Fruit fly (Drosophila melanogaster) whole organism, embryonic: Measurements from ENCODE around the gene c12.1.
A peak's percentile ranks its signal among the peaks of the same experiment; 100 is the strongest.

Source experiments
- BEAF-32 ChIP-seq: fragments of 200-800 bp; sonication (Bioruptor generic); optimal IDR thresholded peaks from 3 replicates; lab custom pipeline; 2017; ENCODE audit warnings: missing biosample characterization, missing genetic modification characterization, mild to moderate bottlenecking, moderate library complexity, missing genetic modification reagents
- Bgb ChIP-seq: fragments of 200-800 bp; sonication (Bioruptor generic); IDR thresholded peaks from 2 replicates; pipeline ENCODE4 v1.3.6; 2022; ENCODE audit warnings: missing biosample characterization, missing genetic modification characterization; ENCODE audit not compliant: partially characterized antibody
- CG11560 ChIP-seq: fragments of 200-800 bp; sonication (Bioruptor generic); IDR thresholded peaks from 3 replicates; pipeline ENCODE4 v1.3.6; 2022; ENCODE audit warnings: missing biosample characterization, missing genetic modification characterization
- CG12155 ChIP-seq: fragments of 200-800 bp; sonication (Bioruptor generic); optimal IDR thresholded peaks from 3 replicates; lab custom pipeline; 2016; ENCODE audit warnings: missing biosample characterization, missing genetic modification characterization
- CG14710 ChIP-seq: fragments of 200-800 bp; sonication (Bioruptor generic); optimal IDR thresholded peaks from 3 replicates; lab custom pipeline; 2019; ENCODE audit warnings: missing biosample characterization, mild to moderate bottlenecking, missing genetic modification characterization, moderate library complexity
- CG17361 ChIP-seq: fragments of 200-800 bp; sonication (Bioruptor generic); IDR thresholded peaks from 3 replicates; pipeline ENCODE4 v1.3.6; 2022; ENCODE audit warnings: missing biosample characterization, missing genetic modification characterization
- CG17568 ChIP-seq: fragments of 200-800 bp; sonication (Bioruptor generic); optimal IDR thresholded peaks from 2 replicates; lab custom pipeline; 2018; ENCODE audit warnings: missing biosample characterization, mild to moderate bottlenecking, missing genetic modification characterization, moderate library complexity
- CG18619 ChIP-seq: fragments of 200-800 bp; sonication (Bioruptor generic); optimal IDR thresholded peaks from 3 replicates; lab custom pipeline; 2017; ENCODE audit warnings: missing biosample characterization, mild to moderate bottlenecking, missing genetic modification characterization
- CG34224 ChIP-seq: fragments of 200-800 bp; sonication (Bioruptor generic); IDR thresholded peaks from 3 replicates; pipeline ENCODE4 v1.3.6; 2022; ENCODE audit warnings: missing biosample characterization, missing genetic modification characterization; ENCODE audit not compliant: partially characterized antibody
- CG4282 ChIP-seq: fragments of 200-800 bp; sonication (Bioruptor generic); optimal IDR thresholded peaks from 2 replicates; lab custom pipeline; 2016; ENCODE audit warnings: missing biosample characterization, missing genetic modification characterization
- CG43689 ChIP-seq: fragments of 200-800 bp; sonication (Bioruptor generic); IDR thresholded peaks from 2 replicates; pipeline ENCODE4 v1.3.6; 2022; ENCODE audit warnings: missing biosample characterization, missing genetic modification characterization
- CG4730 ChIP-seq: fragments of 200-800 bp; sonication (Bioruptor generic); IDR thresholded peaks from 2 replicates; pipeline ENCODE4 v1.3.6; 2022; ENCODE audit warnings: missing biosample characterization, missing genetic modification characterization
- CG6254 ChIP-seq: fragments of 200-800 bp; sonication (Bioruptor generic); optimal IDR thresholded peaks from 3 replicates; lab custom pipeline; 2017; ENCODE audit warnings: mild to moderate bottlenecking, missing biosample characterization, missing genetic modification reagents, missing genetic modification characterization
- CG9727 ChIP-seq: fragments of 200-800 bp; sonication (Bioruptor generic); optimal IDR thresholded peaks from 3 replicates; lab custom pipeline; 2017; ENCODE audit warnings: missing biosample characterization, mild to moderate bottlenecking, missing genetic modification characterization
- Dad ChIP-seq: fragments of 200-800 bp; sonication (Bioruptor generic); optimal IDR thresholded peaks from 3 replicates; lab custom pipeline; 2016; ENCODE audit warnings: missing biosample characterization, missing genetic modification characterization
- Deaf1 ChIP-seq: fragments of 200-800 bp; optimal IDR thresholded peaks from 3 replicates; lab custom pipeline; 2019; ENCODE audit warnings: missing biosample characterization, mild to moderate bottlenecking, missing genetic modification characterization, moderate library complexity
- ERR ChIP-seq: fragments of 200-800 bp; sonication (Bioruptor generic); optimal IDR thresholded peaks from 2 replicates; lab custom pipeline; 2016; ENCODE audit warnings: missing biosample characterization, missing genetic modification characterization
- Ets65A ChIP-seq: fragments of 200-800 bp; sonication (Bioruptor generic); peaks from one replicate; lab custom pipeline; 2016; ENCODE audit warnings: missing biosample characterization, missing genetic modification characterization
- Ets97D ChIP-seq: fragments of 200-800 bp; sonication (Bioruptor generic); optimal IDR thresholded peaks from 3 replicates; lab custom pipeline; 2016; ENCODE audit warnings: missing biosample characterization, missing genetic modification characterization
- MTF-1 ChIP-seq: fragments of 200-800 bp; sonication (Bioruptor generic); optimal IDR thresholded peaks from 2 replicates; lab custom pipeline; 2018; ENCODE audit warnings: missing biosample characterization, mild to moderate bottlenecking, missing genetic modification characterization, borderline replicate concordance
- NC2α ChIP-seq: fragments of 200-800 bp; sonication (Bioruptor generic); optimal IDR thresholded peaks from 2 replicates; lab custom pipeline; 2016; ENCODE audit warnings: missing biosample characterization, missing genetic modification characterization
- Nf-YC ChIP-seq: fragments of 200-800 bp; optimal IDR thresholded peaks from 3 replicates; lab custom pipeline; 2019; ENCODE audit warnings: missing biosample characterization, mild to moderate bottlenecking, missing genetic modification characterization, moderate library complexity
- NfI ChIP-seq: fragments of 200-800 bp; sonication (Bioruptor generic); optimal IDR thresholded peaks from 3 replicates; lab custom pipeline; 2018; ENCODE audit warnings: missing biosample characterization, mild to moderate bottlenecking, missing genetic modification characterization, moderate library complexity
- Oli ChIP-seq: fragments of 200-800 bp; sonication (Bioruptor generic); optimal IDR thresholded peaks from 2 replicates; lab custom pipeline; 2018; ENCODE audit warnings: missing biosample characterization, mild to moderate bottlenecking, missing genetic modification characterization, moderate library complexity
- Pdp1 ChIP-seq, 2 experiments: fragments of 200-800 bp; sonication (Bioruptor generic); optimal IDR thresholded peaks; 3 replicates each; lab custom pipeline; 2016; ENCODE audit warnings: missing biosample characterization in 2 of 2, missing genetic modification characterization in 2 of 2, mild to moderate bottlenecking in 1 of 2, moderate library complexity in 1 of 2
- Six4 ChIP-seq: fragments of 200-800 bp; sonication (Bioruptor generic); optimal IDR thresholded peaks from 2 replicates; lab custom pipeline; 2016; ENCODE audit warnings: missing biosample characterization, missing genetic modification characterization
- Sry-β ChIP-seq: fragments of 200-800 bp; sonication (Bioruptor generic); optimal IDR thresholded peaks from 2 replicates; lab custom pipeline; 2018; ENCODE audit warnings: missing biosample characterization, mild to moderate bottlenecking, missing genetic modification characterization, moderate library complexity
- Xbp1 ChIP-seq: fragments of 200-800 bp; sonication (Bioruptor generic); optimal IDR thresholded peaks from 3 replicates; lab custom pipeline; 2016; ENCODE audit warnings: missing biosample characterization, mild to moderate bottlenecking, missing genetic modification characterization
- al ChIP-seq: fragments of 200-800 bp; sonication (Bioruptor generic); IDR thresholded peaks from 2 replicates; pipeline ENCODE4 v1.3.6; 2022; ENCODE audit warnings: missing biosample characterization, missing genetic modification characterization
- az2 ChIP-seq: fragments of 200-800 bp; sonication (Bioruptor generic); optimal IDR thresholded peaks from 3 replicates; lab custom pipeline; 2016; ENCODE audit warnings: missing biosample characterization, missing genetic modification characterization
- bbx ChIP-seq: fragments of 200-800 bp; sonication (Bioruptor generic); IDR thresholded peaks from 2 replicates; pipeline ENCODE4 v1.3.6; 2022; ENCODE audit warnings: missing biosample characterization, missing genetic modification characterization; ENCODE audit not compliant: partially characterized antibody
- bowl ChIP-seq: fragments of 200-800 bp; sonication (Bioruptor generic); IDR thresholded peaks from 2 replicates; pipeline ENCODE4 v1.3.6; 2022; ENCODE audit warnings: missing biosample characterization, missing genetic modification characterization
- dmrt11E ChIP-seq: fragments of 200-800 bp; sonication (Bioruptor generic); optimal IDR thresholded peaks from 3 replicates; lab custom pipeline; 2018; ENCODE audit warnings: missing biosample characterization, mild to moderate bottlenecking, missing genetic modification characterization, moderate library complexity
- dpn ChIP-seq, 2 experiments: fragments of 200-800 bp; sonication (Bioruptor generic); optimal IDR thresholded peaks; 3 replicates each; lab custom pipeline; 2016; ENCODE audit warnings: missing biosample characterization in 2 of 2, missing genetic modification characterization in 2 of 2
- ems ChIP-seq: fragments of 200-800 bp; sonication (Bioruptor generic); optimal IDR thresholded peaks from 3 replicates; lab custom pipeline; 2016; ENCODE audit warnings: missing biosample characterization, missing genetic modification characterization
- ftz-f1 ChIP-seq: fragments of 200-800 bp; sonication (Bioruptor generic); optimal IDR thresholded peaks from 2 replicates; lab custom pipeline; 2016; ENCODE audit warnings: missing biosample characterization, missing genetic modification characterization
- fu2 ChIP-seq: fragments of 200-800 bp; sonication (Bioruptor generic); optimal IDR thresholded peaks from 2 replicates; lab custom pipeline; 2016; ENCODE audit warnings: missing biosample characterization, missing genetic modification characterization
- inv ChIP-seq: fragments of 200-800 bp; sonication (Bioruptor generic); IDR thresholded peaks from 2 replicates; pipeline ENCODE4 v1.3.6; 2022; ENCODE audit warnings: missing biosample characterization, missing genetic modification characterization; ENCODE audit not compliant: partially characterized antibody
- klu ChIP-seq: fragments of 200-800 bp; sonication (Bioruptor generic); IDR thresholded peaks from 2 replicates; pipeline ENCODE4 v1.3.6; 2022; ENCODE audit warnings: missing biosample characterization, missing genetic modification characterization
- lbe ChIP-seq: fragments of 200-800 bp; sonication (Bioruptor generic); optimal IDR thresholded peaks from 2 replicates; lab custom pipeline; 2016; ENCODE audit warnings: missing biosample characterization, mild to moderate bottlenecking, missing genetic modification characterization
- mirr ChIP-seq: fragments of 200-800 bp; sonication (Bioruptor generic); optimal IDR thresholded peaks from 3 replicates; lab custom pipeline; 2018; ENCODE audit warnings: missing biosample characterization, mild to moderate bottlenecking, missing genetic modification characterization
- pb ChIP-seq: fragments of 200-800 bp; sonication (Bioruptor generic); optimal IDR thresholded peaks from 3 replicates; lab custom pipeline; 2016; ENCODE audit warnings: missing biosample characterization, missing genetic modification characterization
- phol ChIP-seq: fragments of 200-800 bp; sonication (Bioruptor generic); optimal IDR thresholded peaks from 3 replicates; lab custom pipeline; 2018; ENCODE audit warnings: missing biosample characterization, mild to moderate bottlenecking, missing genetic modification characterization, moderate library complexity
- prd ChIP-seq, 3 experiments: fragments of >200 bp in 2 of 3; fragments of 200-800 bp in 1 of 3; sonication (Bioruptor generic) in 1 of 3; optimal IDR thresholded peaks in 2 of 3; IDR thresholded peaks in 1 of 3; 2 replicates in 2 of 3; 3 replicates in 1 of 3; pipeline versions ENCODE4 v1.3.6 to Lab custom; 2017 to 2022; ENCODE audit warnings: missing biosample characterization in 1 of 3, missing genetic modification characterization in 1 of 3
- row ChIP-seq: fragments of 200-800 bp; sonication (Bioruptor generic); IDR thresholded peaks from 3 replicates; pipeline ENCODE4 v1.3.6; 2022; ENCODE audit warnings: missing biosample characterization, missing genetic modification characterization
- sd ChIP-seq: fragments of 200-800 bp; sonication (Bioruptor generic); optimal IDR thresholded peaks from 3 replicates; lab custom pipeline; 2018; ENCODE audit warnings: missing biosample characterization, mild to moderate bottlenecking, missing genetic modification characterization, moderate library complexity
- sima ChIP-seq: fragments of 200-800 bp; sonication (Bioruptor generic); optimal IDR thresholded peaks from 2 replicates; lab custom pipeline; 2016; ENCODE audit warnings: missing biosample characterization, missing genetic modification characterization
- tll ChIP-seq, 2 experiments: fragments of 200-800 bp in 1 of 2; fragments of >200 bp in 1 of 2; sonication (Bioruptor generic) in 1 of 2; optimal IDR thresholded peaks; 2 replicates each; lab custom pipeline; 2017 to 2019; ENCODE audit warnings: missing biosample characterization in 2 of 2, missing genetic modification characterization in 2 of 2, mild to moderate bottlenecking in 1 of 2, moderate library complexity in 1 of 2
- tx ChIP-seq: fragments of 200-800 bp; sonication (Bioruptor generic); optimal IDR thresholded peaks from 2 replicates; lab custom pipeline; 2016; ENCODE audit warnings: missing biosample characterization, missing genetic modification characterization
- zen2 ChIP-seq: fragments of 200-800 bp; sonication (Bioruptor generic); IDR thresholded peaks from 3 replicates; pipeline ENCODE4 v1.3.6; 2022; ENCODE audit warnings: missing biosample characterization, missing genetic modification characterization; ENCODE audit not compliant: partially characterized antibody

The c12.1 gene

DNA sequence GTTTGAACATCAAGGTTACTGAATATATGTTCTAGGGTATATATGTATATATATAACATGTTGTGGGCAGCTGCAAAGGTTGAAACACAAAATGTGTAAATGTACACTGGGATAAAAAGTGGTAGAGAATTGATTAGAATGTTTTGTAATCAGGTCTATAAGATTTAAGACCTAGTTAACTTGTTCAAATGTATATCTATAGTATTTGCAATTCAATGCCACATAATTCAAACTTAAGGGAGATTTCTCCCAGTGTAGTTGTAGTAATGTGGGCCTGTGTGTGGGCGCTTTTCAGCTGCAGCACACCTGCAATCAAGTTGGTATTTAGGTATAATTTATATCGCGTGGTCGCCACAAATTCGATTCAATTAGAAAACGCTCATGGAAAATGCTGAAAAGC lies 30.2 kb upstream of the c12.1 start (continued):
- no peak for TF ChIP-seq NC2α
- peak; percentile 11 for TF ChIP-seq Deaf1 (tag; lab: Kevin White, UChicago)
- no peak for TF ChIP-seq sima (GFP tag; lab: Kevin White, UChicago)
- TF ChIP-seq CG17361 (GFP tag; lab: Robert Waterston, UW): peak; percentile 57
- no peak for TF ChIP-seq prd (optimal IDR thresholded peaks at IDR 0.05; lab: Kevin White, UChicago)
- TF ChIP-seq prd (GFP tag; IDR thresholded peaks at IDR 0.05; lab: Robert Waterston, UW): peak; percentile 58
- TF ChIP-seq Pdp1 (GFP tag; optimal IDR thresholded peaks at IDR 0.05; lab: Kevin White, UChicago): peak; percentile 41 to 45
- peak; percentile 60 for TF ChIP-seq az2 (GFP tag; lab: Kevin White, UChicago)
- TF ChIP-seq zen2 (GFP tag; lab: Robert Waterston, UW): no peak
- no peak for TF ChIP-seq ftz-f1 (GFP tag; lab: Kevin White, UChicago)
- no peak for TF ChIP-seq tll (GFP tag; optimal IDR thresholded peaks at IDR 0.05; lab: Kevin White, UChicago)
- TF ChIP-seq Ets97D: peak; percentile 1
- peak; percentile 29 for TF ChIP-seq Dad (GFP tag; lab: Kevin White, UChicago)
- no peak for TF ChIP-seq CG18619 (GFP tag; lab: Kevin White, UChicago)
- peak; percentile 20 for TF ChIP-seq CG6254 (GFP tag; lab: Kevin White, UChicago)
- TF ChIP-seq NfI: peak; percentile 37
- no peak for TF ChIP-seq ems (GFP tag; lab: Kevin White, UChicago)
- no peak for TF ChIP-seq inv (GFP tag; lab: Robert Waterston, UW)
- peak; percentile 66 for TF ChIP-seq phol (tag; lab: Kevin White, UChicago)
- TF ChIP-seq Bgb (GFP tag; lab: Robert Waterston, UW): no peak
- TF ChIP-seq Sry-β (GFP tag; lab: Kevin White, UChicago): no peak
- no peak for TF ChIP-seq CG43689 (GFP tag; lab: Robert Waterston, UW)
- no peak for TF ChIP-seq bowl (GFP tag; lab: Robert Waterston, UW)
- no peak for TF ChIP-seq klu (GFP tag; lab: Robert Waterston, UW)
- 0 out of 2 replicates have a peak, but pooled peaks have one; percentile 40 for TF ChIP-seq CG4730 (GFP tag; lab: Robert Waterston, UW)
- TF ChIP-seq Six4 (GFP tag; lab: Kevin White, UChicago): peak; percentile 19
- TF ChIP-seq CG34224 (GFP tag; lab: Robert Waterston, UW): no peak
- peak; percentile 65 for TF ChIP-seq Oli (tag; lab: Kevin White, UChicago)
- no peak for TF ChIP-seq CG4282 (GFP tag; lab: Kevin White, UChicago)
- TF ChIP-seq CG12155 (GFP tag; lab: Kevin White, UChicago): peak; percentile 1
- no peak for TF ChIP-seq mirr (GFP tag; lab: Kevin White, UChicago)
- TF ChIP-seq CG17568 (GFP tag; lab: Kevin White, UChicago): peak; percentile 16
- TF ChIP-seq Nf-YC (tag; lab: Kevin White, UChicago): no peak
- TF ChIP-seq tx (GFP tag; lab: Kevin White, UChicago): peak; percentile 1
- TF ChIP-seq ERR (GFP tag; lab: Kevin White, UChicago): no peak
- peak; percentile 27 for TF ChIP-seq MTF-1 (GFP tag; lab: Kevin White, UChicago)
- peak; percentile 31 for TF ChIP-seq CG14710
- peak; percentile 34 for TF ChIP-seq CG9727
- TF ChIP-seq dmrt11E: peak; percentile 29
- TF ChIP-seq lbe (GFP tag; lab: Kevin White, UChicago): no peak
- TF ChIP-seq dpn (GFP tag; optimal IDR thresholded peaks at IDR 0.05; lab: Kevin White, UChicago): peak; percentile 52 to 57
- no peak for TF ChIP-seq BEAF-32 (GFP tag; lab: Kevin White, UChicago)
- TF ChIP-seq sd (tag; lab: Kevin White, UChicago): no peak
- no peak for TF ChIP-seq CG11560 (tag; lab: Robert Waterston, UW)
- peak; percentile 63 for TF ChIP-seq Xbp1
- TF ChIP-seq Ets65A (GFP tag; lab: Kevin White, UChicago): peak; percentile 86
- no peak for TF ChIP-seq al (GFP tag; lab: Robert Waterston, UW)
- TF ChIP-seq bbx: no peak
- TF ChIP-seq row (GFP tag; lab: Robert Waterston, UW): peak; percentile 64
- TF ChIP-seq pb (GFP tag; lab: Kevin White, UChicago): no peak
- TF ChIP-seq fu2 (GFP tag; lab: Kevin White, UChicago): peak; percentile 6
